Worm (Caenorhabditis elegans) whole organism, L3 larva: Measurements from ENCODE around the gene rbm-28.

Source experiments
- ceh-28 ChIP-seq: fragments of 150-350 bp; optimal IDR thresholded peaks from 2 replicates; lab custom pipeline; 2014; ENCODE audit warnings: missing biosample characterization, missing genetic modification reagents, missing genetic modification characterization
- eor-1 ChIP-seq, 2 experiments: fragments of 150-350 bp; optimal IDR thresholded peaks; 2 replicates each; lab custom pipeline; 2014 to 2018; ENCODE audit warnings: missing biosample characterization in 2 of 2, missing genetic modification characterization in 2 of 2
- fkh-10 ChIP-seq: sonication (generic microtip); optimal IDR thresholded peaks from 2 replicates; lab custom pipeline; 2017; ENCODE audit warnings: missing biosample characterization, missing genetic modification reagents, missing genetic modification characterization
- fos-1 ChIP-seq: fragments of 150-350 bp; optimal IDR thresholded peaks from 2 replicates; lab custom pipeline; 2014; ENCODE audit warnings: missing biosample characterization, missing genetic modification characterization
- mdl-1 ChIP-seq: fragments of 150-350 bp; optimal IDR thresholded peaks from 2 replicates; lab custom pipeline; 2014; ENCODE audit warnings: missing biosample characterization, missing genetic modification characterization
- nfya-1 ChIP-seq: sonication (generic microtip); optimal IDR thresholded peaks from 2 replicates; lab custom pipeline; 2017; ENCODE audit warnings: missing genetic modification characterization, mild to moderate bottlenecking, missing compliant biosample characterization, antibody characterized with exemption, moderate library complexity; ENCODE audit not compliant: insufficient read depth
- nhr-11 ChIP-seq: fragments of 150-350 bp; optimal IDR thresholded peaks from 2 replicates; lab custom pipeline; 2014; ENCODE audit warnings: missing biosample characterization, missing genetic modification characterization
- nhr-12 ChIP-seq: fragments of 150-350 bp; optimal IDR thresholded peaks from 2 replicates; lab custom pipeline; 2014; ENCODE audit warnings: missing biosample characterization, missing genetic modification characterization
- nhr-237 ChIP-seq: fragments of 150-350 bp; optimal IDR thresholded peaks from 2 replicates; lab custom pipeline; 2014; ENCODE audit warnings: missing biosample characterization, missing genetic modification characterization
- unc-39 ChIP-seq: sonication (generic microtip); optimal IDR thresholded peaks from 4 replicates; lab custom pipeline; 2017; ENCODE audit warnings: missing biosample characterization, missing genetic modification characterization
- ztf-4 ChIP-seq: fragments of 150-350 bp; optimal IDR thresholded peaks from 2 replicates; lab custom pipeline; 2014; ENCODE audit warnings: missing biosample characterization, missing genetic modification characterization

ce11 chrII:14910307-14910706 is 53.2 kb downstream of the rbm-28 start, which contains the start of gene R03C1.1:
- TF ChIP-seq ceh-28 (tag; lab: Kevin White, UChicago) (no peak), mdl-1 (tag; lab: Kevin White, UChicago) (no peak), nhr-11 (no peak), ztf-4 (tag; lab: Kevin White, UChicago) (no peak), nhr-12 (no peak), fos-1 (no peak), eor-1 (tag; optimal IDR thresholded peaks at IDR 0.05; lab: Kevin White, UChicago) (no peak), fkh-10 (no peak), nhr-237 (tag; lab: Kevin White, UChicago) (no peak), unc-39 (tag; lab: Kevin White, UChicago) (no peak), nfya-1 (tag; lab: Kevin White, UChicago) (no peak)
